Fruit fly (Drosophila melanogaster) whole organism, embryonic: Measurements from ENCODE around the gene Dh31.

Experiments used
- Adf1 ChIP-seq: fragments of 200-800 bp; sonication (Bioruptor generic); IDR thresholded peaks from 2 replicates; pipeline ENCODE4 v1.3.6; 2022; ENCODE audit warnings: missing biosample characterization, missing genetic modification characterization
- Aef1 ChIP-seq: fragments of 200-800 bp; sonication (Bioruptor generic); IDR thresholded peaks from 3 replicates; pipeline ENCODE4 v1.3.6; 2022; ENCODE audit warnings: missing biosample characterization, missing genetic modification characterization
- Blimp-1 ChIP-seq: fragments of 200-800 bp; sonication (Bioruptor generic); optimal IDR thresholded peaks from 3 replicates; lab custom pipeline; 2018; ENCODE audit warnings: missing biosample characterization, missing genetic modification characterization, mild to moderate bottlenecking, moderate library complexity, missing genetic modification reagents
- CG10209 ChIP-seq: fragments of 200-800 bp; sonication (Bioruptor generic); optimal IDR thresholded peaks from 3 replicates; lab custom pipeline; 2017; ENCODE audit warnings: missing biosample characterization, mild to moderate bottlenecking, missing genetic modification characterization, missing genetic modification reagents
- CG10274 ChIP-seq: fragments of 200-800 bp; sonication (Bioruptor generic); optimal IDR thresholded peaks from 3 replicates; lab custom pipeline; 2017; ENCODE audit warnings: missing biosample characterization, mild to moderate bottlenecking, missing genetic modification characterization
- CG10321 ChIP-seq: fragments of 200-800 bp; sonication (Bioruptor generic); IDR thresholded peaks from 2 replicates; pipeline ENCODE4 v1.3.6; 2022; ENCODE audit warnings: missing biosample characterization, missing genetic modification characterization
- CG10654 ChIP-seq: fragments of 200-800 bp; sonication (Bioruptor generic); optimal IDR thresholded peaks from 2 replicates; lab custom pipeline; 2016; ENCODE audit warnings: missing biosample characterization, missing genetic modification characterization
- CG11085 ChIP-seq: fragments of 200-800 bp; sonication (Bioruptor generic); IDR thresholded peaks from 2 replicates; pipeline ENCODE4 v1.3.6; 2022; ENCODE audit warnings: missing biosample characterization, missing genetic modification characterization
- CG11456 ChIP-seq: fragments of 200-800 bp; sonication (Bioruptor generic); IDR thresholded peaks from 3 replicates; pipeline ENCODE4 v1.3.6; 2022; ENCODE audit warnings: missing biosample characterization, missing genetic modification characterization
- CG15011 ChIP-seq: fragments of 200-800 bp; sonication (Bioruptor generic); optimal IDR thresholded peaks from 3 replicates; lab custom pipeline; 2018; ENCODE audit warnings: missing biosample characterization, mild to moderate bottlenecking, missing genetic modification characterization
- CG17186 ChIP-seq: fragments of 200-800 bp; sonication (Bioruptor generic); optimal IDR thresholded peaks from 3 replicates; lab custom pipeline; 2017; ENCODE audit warnings: missing biosample characterization, missing genetic modification reagents, missing genetic modification characterization
- CG17912 ChIP-seq: fragments of 200-800 bp; sonication (Bioruptor generic); optimal IDR thresholded peaks from 2 replicates; lab custom pipeline; 2018; ENCODE audit warnings: missing biosample characterization, mild to moderate bottlenecking, missing genetic modification characterization
- CG2120 ChIP-seq: fragments of 200-800 bp; sonication (Bioruptor generic); optimal IDR thresholded peaks from 3 replicates; lab custom pipeline; 2016; ENCODE audit warnings: missing biosample characterization, missing genetic modification characterization
- CG3407 ChIP-seq: fragments of 200-800 bp; sonication (Bioruptor generic); optimal IDR thresholded peaks from 2 replicates; lab custom pipeline; 2018; ENCODE audit warnings: missing biosample characterization, mild to moderate bottlenecking, missing genetic modification characterization
- CG6791 ChIP-seq: fragments of 200-800 bp; sonication (Bioruptor generic); IDR thresholded peaks from 3 replicates; pipeline ENCODE4 v1.3.6; 2022; ENCODE audit warnings: missing biosample characterization, missing genetic modification characterization; ENCODE audit not compliant: partially characterized antibody
- CG7745 ChIP-seq: fragments of 200-800 bp; sonication (Bioruptor generic); optimal IDR thresholded peaks from 2 replicates; lab custom pipeline; 2018; ENCODE audit warnings: missing biosample characterization, mild to moderate bottlenecking, missing genetic modification characterization, moderate library complexity
- CG8359 ChIP-seq: fragments of 200-800 bp; sonication (Bioruptor generic); optimal IDR thresholded peaks from 2 replicates; lab custom pipeline; 2017; ENCODE audit warnings: missing biosample characterization, mild to moderate bottlenecking, missing genetic modification characterization, borderline replicate concordance
- CG9932 ChIP-seq: fragments of 200-800 bp; sonication (Bioruptor generic); IDR thresholded peaks from 2 replicates; pipeline ENCODE4 v1.3.6; 2022; ENCODE audit warnings: missing biosample characterization, missing genetic modification characterization
- CoRest ChIP-seq: fragments of 200-800 bp; sonication (Bioruptor generic); optimal IDR thresholded peaks from 3 replicates; lab custom pipeline; 2018; ENCODE audit warnings: missing biosample characterization, mild to moderate bottlenecking, missing genetic modification characterization, moderate library complexity
- D ChIP-seq, 2 experiments: fragments of 200-800 bp in 1 of 2; fragments of >200 bp in 1 of 2; sonication (Bioruptor generic) in 1 of 2; optimal IDR thresholded peaks; 2 replicates in 1 of 2; 3 replicates in 1 of 2; lab custom pipeline; 2017; ENCODE audit warnings: mild to moderate bottlenecking in 1 of 2, missing biosample characterization in 1 of 2, missing genetic modification characterization in 1 of 2, missing genetic modification reagents in 1 of 2
- Dref ChIP-seq: fragments of 200-800 bp; sonication (Bioruptor generic); IDR thresholded peaks from 2 replicates; pipeline ENCODE4 v1.3.6; 2022; ENCODE audit warnings: missing biosample characterization, missing genetic modification characterization
- ERR ChIP-seq: fragments of 200-800 bp; sonication (Bioruptor generic); optimal IDR thresholded peaks from 2 replicates; lab custom pipeline; 2016; ENCODE audit warnings: missing biosample characterization, missing genetic modification characterization
- Ets97D ChIP-seq: fragments of 200-800 bp; sonication (Bioruptor generic); optimal IDR thresholded peaks from 3 replicates; lab custom pipeline; 2016; ENCODE audit warnings: missing biosample characterization, missing genetic modification characterization
- Hand ChIP-seq: fragments of 200-800 bp; sonication (Bioruptor generic); optimal IDR thresholded peaks from 2 replicates; lab custom pipeline; 2017; ENCODE audit warnings: mild to moderate bottlenecking, missing biosample characterization, missing genetic modification reagents, missing genetic modification characterization
- HmgD ChIP-seq: fragments of 200-800 bp; sonication (Bioruptor generic); optimal IDR thresholded peaks from 3 replicates; lab custom pipeline; 2016; ENCODE audit warnings: missing biosample characterization, missing genetic modification characterization
- Mad ChIP-seq: fragments of 200-800 bp; sonication (Bioruptor generic); optimal IDR thresholded peaks from 2 replicates; lab custom pipeline; 2016; ENCODE audit warnings: missing biosample characterization, missing genetic modification characterization
- Med ChIP-seq: fragments of 200-800 bp; sonication (Bioruptor generic); peaks from one replicate; lab custom pipeline; 2016; ENCODE audit warnings: missing biosample characterization, missing genetic modification characterization, mild to moderate bottlenecking, inconsistent platforms, moderate library complexity
- NFAT ChIP-seq: fragments of 200-800 bp; sonication (Bioruptor generic); IDR thresholded peaks from 2 replicates; pipeline ENCODE4 v1.3.6; 2022; ENCODE audit warnings: missing biosample characterization, missing genetic modification characterization
- Nf-YC ChIP-seq: fragments of 200-800 bp; optimal IDR thresholded peaks from 3 replicates; lab custom pipeline; 2019; ENCODE audit warnings: missing biosample characterization, mild to moderate bottlenecking, missing genetic modification characterization, moderate library complexity
- Xbp1 ChIP-seq: fragments of 200-800 bp; sonication (Bioruptor generic); optimal IDR thresholded peaks from 3 replicates; lab custom pipeline; 2016; ENCODE audit warnings: missing biosample characterization, mild to moderate bottlenecking, missing genetic modification characterization
- al ChIP-seq: fragments of 200-800 bp; sonication (Bioruptor generic); IDR thresholded peaks from 2 replicates; pipeline ENCODE4 v1.3.6; 2022; ENCODE audit warnings: missing biosample characterization, missing genetic modification characterization
- ato ChIP-seq: fragments of 200-800 bp; sonication (Bioruptor generic); IDR thresholded peaks from 2 replicates; pipeline ENCODE4 v1.3.6; 2022; ENCODE audit warnings: missing biosample characterization, missing genetic modification characterization; ENCODE audit not compliant: partially characterized antibody
- dati ChIP-seq: fragments of 200-800 bp; sonication (Bioruptor generic); IDR thresholded peaks from 2 replicates; pipeline ENCODE4 v1.3.6; 2022; ENCODE audit warnings: missing biosample characterization, missing genetic modification characterization
- dimm ChIP-seq: fragments of 200-800 bp; sonication (Bioruptor generic); IDR thresholded peaks from 2 replicates; pipeline ENCODE4 v1.3.6; 2022; ENCODE audit warnings: missing biosample characterization, missing genetic modification characterization
- dysf ChIP-seq: fragments of 200-800 bp; sonication (Bioruptor generic); IDR thresholded peaks from 3 replicates; pipeline ENCODE4 v1.3.6; 2022; ENCODE audit warnings: missing biosample characterization, missing genetic modification characterization
- emc ChIP-seq: fragments of 200-800 bp; sonication (Bioruptor generic); optimal IDR thresholded peaks from 2 replicates; lab custom pipeline; 2016; ENCODE audit warnings: missing biosample characterization, missing genetic modification characterization
- fd102C ChIP-seq: fragments of 200-800 bp; sonication (Bioruptor generic); optimal IDR thresholded peaks from 2 replicates; lab custom pipeline; 2018; ENCODE audit warnings: missing biosample characterization, mild to moderate bottlenecking, missing genetic modification characterization, moderate library complexity
- fu2 ChIP-seq: fragments of 200-800 bp; sonication (Bioruptor generic); optimal IDR thresholded peaks from 2 replicates; lab custom pipeline; 2016; ENCODE audit warnings: missing biosample characterization, missing genetic modification characterization
- gsb ChIP-seq: fragments of 200-800 bp; sonication (Bioruptor generic); IDR thresholded peaks from 2 replicates; pipeline ENCODE4 v1.3.6; 2022; ENCODE audit warnings: missing biosample characterization, missing genetic modification characterization
- mam ChIP-seq: fragments of 200-800 bp; sonication (Bioruptor generic); optimal IDR thresholded peaks from 3 replicates; lab custom pipeline; 2016; ENCODE audit warnings: missing biosample characterization, missing genetic modification characterization
- pnt ChIP-seq: fragments of 200-800 bp; sonication (Bioruptor generic); optimal IDR thresholded peaks from 3 replicates; lab custom pipeline; 2016; ENCODE audit warnings: missing biosample characterization, missing genetic modification characterization
- salm ChIP-seq: fragments of 200-800 bp; sonication (Bioruptor generic); optimal IDR thresholded peaks from 2 replicates; lab custom pipeline; 2018; ENCODE audit warnings: missing biosample characterization, mild to moderate bottlenecking, missing genetic modification characterization
- sens ChIP-seq: fragments of 200-800 bp; sonication (Bioruptor generic); peaks from one replicate; lab custom pipeline; 2016; ENCODE audit warnings: missing biosample characterization, missing genetic modification characterization
- sisA ChIP-seq: fragments of 200-800 bp; sonication (Bioruptor generic); IDR thresholded peaks from 2 replicates; pipeline ENCODE4 v1.3.6; 2022; ENCODE audit warnings: missing biosample characterization, missing genetic modification characterization
- sna ChIP-seq: fragments of 200-800 bp; sonication (Bioruptor generic); IDR thresholded peaks from 2 replicates; pipeline ENCODE4 v1.3.6; 2022; ENCODE audit warnings: missing biosample characterization, missing genetic modification characterization; ENCODE audit not compliant: partially characterized antibody
- sob ChIP-seq: fragments of 200-800 bp; sonication (Bioruptor generic); IDR thresholded peaks from 2 replicates; pipeline ENCODE4 v1.3.6; 2022; ENCODE audit warnings: missing biosample characterization, missing genetic modification characterization
- tna ChIP-seq: fragments of 200-800 bp; sonication (Bioruptor generic); IDR thresholded peaks from 2 replicates; pipeline ENCODE4 v1.3.6; 2022; ENCODE audit warnings: missing biosample characterization, missing genetic modification characterization; ENCODE audit not compliant: partially characterized antibody
- tup ChIP-seq: fragments of 200-800 bp; sonication (Bioruptor generic); optimal IDR thresholded peaks from 2 replicates; lab custom pipeline; 2016; ENCODE audit warnings: missing biosample characterization, mild to moderate bottlenecking, missing genetic modification characterization, moderate library complexity
- wek ChIP-seq: fragments of 200-800 bp; sonication (Bioruptor generic); optimal IDR thresholded peaks from 3 replicates; lab custom pipeline; 2018; ENCODE audit warnings: missing biosample characterization, mild to moderate bottlenecking, missing genetic modification characterization, moderate library complexity

Dh31 gene

dm6 chr2L:8534515-8535295 lies 28.1 kb upstream of the Dh31 start (continued):
- TF ChIP-seq CG9932 (GFP tag; lab: Robert Waterston, UW) (peak; percentile 61), Nf-YC (tag; lab: Kevin White, UChicago) (peak; percentile 83), dati (GFP tag; lab: Robert Waterston, UW) (peak; percentile 91), Xbp1 (GFP tag; lab: Kevin White, UChicago) (peak; percentile 95), Aef1 (peak; percentile 92), wek (peak; percentile 85), CG10321 (GFP tag; lab: Robert Waterston, UW) (peak; percentile 73), CG11085 (GFP tag; lab: Robert Waterston, UW) (peak; percentile 68), dimm (peak; percentile 89), ERR (GFP tag; lab: Kevin White, UChicago) (peak; percentile 58), mam (GFP tag; lab: Kevin White, UChicago) (peak; percentile 79), sisA (GFP tag; lab: Robert Waterston, UW) (peak; percentile 97), D (optimal IDR thresholded peaks at IDR 0.05; lab: Kevin White, UChicago) (no peak), D (GFP tag; optimal IDR thresholded peaks at IDR 0.05; lab: Kevin White, UChicago) (peak; percentile 96), sna (peak; percentile 65), gsb (GFP tag; lab: Robert Waterston, UW) (peak; percentile 85), CG15011 (GFP tag; lab: Kevin White, UChicago) (peak; percentile 91), tup (GFP tag; lab: Kevin White, UChicago) (peak; percentile 81), HmgD (no peak), dysf (GFP tag; lab: Robert Waterston, UW) (peak; percentile 95), CG7745 (tag; lab: Kevin White, UChicago) (peak; percentile 50), CG2120 (GFP tag; lab: Kevin White, UChicago) (peak; percentile 77), sens (GFP tag; lab: Kevin White, UChicago) (peak; percentile 99), Ets97D (GFP tag; lab: Kevin White, UChicago) (peak; percentile 55), CG10209 (GFP tag; lab: Kevin White, UChicago) (peak; percentile 92), Mad (peak; percentile 93), salm (peak; percentile 96), CoRest (peak; percentile 97), Adf1 (GFP tag; lab: Robert Waterston, UW) (no peak; the same call in 1 of the 2 replicates), Dref (GFP tag; lab: Robert Waterston, UW) (no peak), Blimp-1 (peak; percentile 96), NFAT (GFP tag; lab: Robert Waterston, UW) (peak; percentile 73), CG10654 (peak; percentile 90), CG10274 (GFP tag; lab: Kevin White, UChicago) (peak; percentile 78), Hand (GFP tag; lab: Kevin White, UChicago) (peak; percentile 57), tna (GFP tag; lab: Robert Waterston, UW) (peak; percentile 57), CG11456 (GFP tag; lab: Robert Waterston, UW) (peak; percentile 84), emc (peak; percentile 59), Med (GFP tag; lab: Kevin White, UChicago) (peak; percentile 97), al (peak; percentile 65), CG17186 (GFP tag; lab: Kevin White, UChicago) (peak; percentile 94), fu2 (peak; percentile 7), CG6791 (no peak; the same call in 2 of the 3 replicates), fd102C (GFP tag; lab: Kevin White, UChicago) (peak; percentile 6), CG8359 (GFP tag; lab: Kevin White, UChicago) (peak; percentile 92), pnt (peak; percentile 89), ato (no peak), CG3407 (GFP tag; lab: Kevin White, UChicago) (peak; percentile 93), CG17912 (GFP tag; lab: Kevin White, UChicago) (peak; percentile 85), sob (GFP tag; lab: Robert Waterston, UW) (peak; percentile 81)
